Worm (Caenorhabditis elegans): ENCODE results near the gene C10E2.1.

The C10E2.1 gene

DNA sequence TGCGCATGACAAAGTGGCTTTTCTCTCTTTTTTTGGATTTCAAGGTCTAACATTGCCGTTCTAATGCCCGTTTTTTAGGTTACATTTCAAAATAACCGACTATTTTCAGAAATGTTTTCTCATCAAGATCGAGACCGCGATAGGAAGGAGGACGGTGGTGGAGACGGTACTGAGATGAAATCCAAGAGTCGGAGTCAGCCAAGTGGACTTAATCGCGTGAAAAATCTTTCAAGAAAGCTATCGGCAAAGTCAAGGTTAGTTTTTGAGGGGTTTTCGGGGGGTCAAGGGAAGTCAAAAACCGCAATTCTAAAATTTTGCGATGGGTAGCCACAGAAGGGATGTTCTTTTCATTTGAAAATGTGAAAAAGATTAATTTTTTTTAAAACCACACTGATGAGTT, 33.3 kb downstream of the C10E2.1 start, which contains the start of gene aak-2:
aak-2 (plus strand) TSS at position 110 of the 400 bp plus-strand sequence.
- no peak for TF ChIP-seq M03D4.4 (tag; optimal IDR thresholded peaks at IDR 0.05)
- no peak for TF ChIP-seq blmp-1 (tag; optimal IDR thresholded peaks at IDR 0.05)
- no peak for TF ChIP-seq nhr-28 (tag; optimal IDR thresholded peaks at IDR 0.05)
- TF ChIP-seq mls-2 (tag; optimal IDR thresholded peaks at IDR 0.05): no peak
- TF ChIP-seq lsy-2 (tag; optimal IDR thresholded peaks at IDR 0.05): no peak
- TF ChIP-seq unc-62 (GFP tag; optimal IDR thresholded peaks at IDR 0.05): no peak
- no peak for TF ChIP-seq ham-2 (GFP tag; optimal IDR thresholded peaks at IDR 0.05)
- TF ChIP-seq lin-13 (tag; optimal IDR thresholded peaks at IDR 0.05): no peak
- no peak for TF ChIP-seq tbx-8 (GFP tag; optimal IDR thresholded peaks at IDR 0.05)
- TF ChIP-seq elt-1 (tag; optimal IDR thresholded peaks at IDR 0.05; ENCODE audit: borderline replicate concordance, insufficient read depth): no peak
- no peak for TF ChIP-seq drap-1 (GFP tag; optimal IDR thresholded peaks at IDR 0.05)

DNA sequence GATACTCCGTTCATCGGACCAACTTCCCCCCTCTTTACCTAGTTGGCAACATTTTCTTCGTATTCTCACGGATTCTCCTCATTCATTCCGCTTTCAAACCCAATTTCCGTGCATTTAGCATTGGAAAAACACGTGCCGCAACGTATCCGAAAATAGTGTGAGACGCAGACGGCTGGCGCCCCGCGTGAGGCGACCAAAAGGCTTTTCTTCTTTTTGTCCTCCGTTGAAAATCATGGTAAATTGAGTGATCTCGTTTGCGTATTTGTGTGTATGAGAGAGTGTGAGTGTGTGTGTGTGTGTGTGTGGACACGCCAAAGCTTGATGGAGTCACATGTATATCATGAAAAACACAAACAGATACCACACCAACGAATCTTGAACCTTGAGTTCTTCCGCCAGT, 34.2 kb downstream of the C10E2.1 start:
- TF ChIP-seq M03D4.4 (tag; optimal IDR thresholded peaks at IDR 0.05) (no peak), nhr-237 (tag; optimal IDR thresholded peaks at IDR 0.05) (peak; percentile 34), lin-32 (GFP tag; optimal IDR thresholded peaks at IDR 0.05) (no peak), cnd-1 (tag; optimal IDR thresholded peaks at IDR 0.05) (no peak), sptf-1 (tag; optimal IDR thresholded peaks at IDR 0.05) (no peak), mls-2 (tag; optimal IDR thresholded peaks at IDR 0.05) (no peak), nhr-76 (tag; optimal IDR thresholded peaks at IDR 0.05) (no peak), flh-1 (GFP tag; optimal IDR thresholded peaks at IDR 0.05) (no peak), unc-39 (tag; optimal IDR thresholded peaks at IDR 0.05) (no peak), snpc-4 (tag; optimal IDR thresholded peaks at IDR 0.05) (no peak), zip-8 (tag; optimal IDR thresholded peaks at IDR 0.05) (no peak), unc-120 (tag; optimal IDR thresholded peaks at IDR 0.05; ENCODE audit: poor library complexity, severe bottlenecking) (peak; percentile 82), bed-3 (GFP tag; optimal IDR thresholded peaks at IDR 0.05) (no peak), nhr-28 (tag; optimal IDR thresholded peaks at IDR 0.05) (no peak), mep-1 (tag; optimal IDR thresholded peaks at IDR 0.05) (no peak), ces-1 (GFP tag; optimal IDR thresholded peaks at IDR 0.05) (peak; percentile 75), nhr-12 (tag; optimal IDR thresholded peaks at IDR 0.05) (no peak), blmp-1 (tag; optimal IDR thresholded peaks at IDR 0.05) (no peak), ham-2 (GFP tag; optimal IDR thresholded peaks at IDR 0.05) (peak; percentile 61), unc-62 (GFP tag; optimal IDR thresholded peaks at IDR 0.05) (peak; percentile 30), sem-2 (GFP tag; optimal IDR thresholded peaks at IDR 0.05) (no peak), lsy-2 (tag; optimal IDR thresholded peaks at IDR 0.05) (no peak), nhr-2 (tag; optimal IDR thresholded peaks at IDR 0.05) (no peak), elt-1 (tag; optimal IDR thresholded peaks at IDR 0.05; ENCODE audit: borderline replicate concordance, insufficient read depth) (no peak), drap-1 (GFP tag; optimal IDR thresholded peaks at IDR 0.05) (peak; percentile 16), ceh-83 (GFP tag; optimal IDR thresholded peaks at IDR 0.05) (no peak), ceh-43 (GFP tag; optimal IDR thresholded peaks at IDR 0.05) (no peak)

DNA sequence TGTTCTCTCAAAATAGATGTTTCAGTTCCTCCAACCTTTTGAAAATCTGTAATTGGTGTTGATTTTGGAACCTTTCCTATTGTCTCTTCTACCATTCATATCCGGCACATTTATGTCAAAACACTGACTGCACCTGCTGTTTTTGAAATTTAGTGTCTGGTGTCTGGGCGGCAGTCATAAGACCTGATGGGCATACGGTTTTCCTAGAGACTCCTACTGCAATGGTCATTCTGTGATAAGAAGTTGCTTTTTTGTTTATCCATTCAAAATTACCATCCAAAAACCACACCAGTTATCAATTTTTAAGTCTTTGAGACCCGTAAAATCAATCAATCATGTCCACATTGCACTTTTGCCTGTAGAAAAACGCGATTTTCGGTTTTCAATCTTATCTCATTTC, 36.0 kb downstream of the C10E2.1 start:
- no peak for TF ChIP-seq lsy-2 (tag; optimal IDR thresholded peaks at IDR 0.05)
- TF ChIP-seq unc-39 (tag; optimal IDR thresholded peaks at IDR 0.05): no peak
- no peak for TF ChIP-seq zip-8 (tag; optimal IDR thresholded peaks at IDR 0.05)
- TF ChIP-seq nhr-76 (tag; optimal IDR thresholded peaks at IDR 0.05): no peak
- TF ChIP-seq ceh-43 (GFP tag; optimal IDR thresholded peaks at IDR 0.05): no peak
- TF ChIP-seq mab-5 (tag; optimal IDR thresholded peaks at IDR 0.05): no peak
- no peak for TF ChIP-seq flh-1 (GFP tag; optimal IDR thresholded peaks at IDR 0.05)
- no peak for TF ChIP-seq unc-62 (GFP tag; optimal IDR thresholded peaks at IDR 0.05)
- TF ChIP-seq sptf-1 (tag; optimal IDR thresholded peaks at IDR 0.05): no peak
- TF ChIP-seq unc-120 (tag; optimal IDR thresholded peaks at IDR 0.05; ENCODE audit: poor library complexity, severe bottlenecking): no peak
- no peak for TF ChIP-seq elt-3 (tag; optimal IDR thresholded peaks at IDR 0.05)
- no peak for TF ChIP-seq nhr-28 (tag; optimal IDR thresholded peaks at IDR 0.05)

DNA sequence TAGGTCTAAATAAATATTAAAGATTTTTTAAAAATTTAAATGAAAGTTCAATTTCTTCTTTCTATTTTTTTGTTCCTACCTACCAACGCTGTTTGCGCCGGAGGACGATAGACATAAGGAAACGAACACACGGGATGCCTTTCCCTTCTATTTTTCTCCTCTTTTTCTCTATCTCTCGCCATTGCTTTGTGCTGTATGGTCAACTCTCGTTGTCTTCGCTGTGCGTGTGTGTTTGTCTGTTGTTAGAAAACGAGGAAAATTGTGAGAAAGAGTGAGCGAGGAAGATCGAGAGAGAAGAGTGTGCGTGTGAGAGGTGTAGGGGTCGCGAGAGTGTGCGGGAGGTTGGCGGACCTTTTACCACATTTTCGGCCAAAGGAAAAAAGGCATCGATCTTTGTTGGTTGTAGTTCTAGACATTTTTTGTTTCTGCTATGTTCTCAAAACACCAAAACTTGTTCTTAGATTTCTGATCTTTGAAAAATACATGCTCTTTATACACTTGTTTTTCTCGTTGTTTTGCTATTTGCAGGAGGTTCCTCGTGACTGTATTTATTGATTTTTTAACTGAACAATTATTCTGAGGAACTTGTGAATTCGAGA, 36.5 kb downstream of the C10E2.1 start:
- TF ChIP-seq nhr-2 (tag; optimal IDR thresholded peaks at IDR 0.05) (peak; percentile 44), pha-4 (tag; optimal IDR thresholded peaks at IDR 0.05) (peak; percentile 42), mep-1 (tag; optimal IDR thresholded peaks at IDR 0.05) (peak; percentile 53), ces-1 (GFP tag; optimal IDR thresholded peaks at IDR 0.05) (peak; percentile 48), mab-5 (tag; optimal IDR thresholded peaks at IDR 0.05) (no peak), ceh-83 (GFP tag; optimal IDR thresholded peaks at IDR 0.05) (no peak), sptf-1 (tag; optimal IDR thresholded peaks at IDR 0.05) (no peak), hlh-1 (tag; optimal IDR thresholded peaks at IDR 0.05) (peak; percentile 59), unc-62 (GFP tag; optimal IDR thresholded peaks at IDR 0.05) (peak; percentile 7), unc-120 (tag; optimal IDR thresholded peaks at IDR 0.05; ENCODE audit: poor library complexity, severe bottlenecking) (peak; percentile 57)

Measured in whole organism, mixed stage, embryonic.